Fruit fly (Drosophila melanogaster): ENCODE data around the gene CG15822.

- TF ChIP-seq psq (optimal IDR thresholded peaks at IDR 0.05) (no peak), CG8478 (optimal IDR thresholded peaks at IDR 0.05) (no peak), pan (optimal IDR thresholded peaks at IDR 0.05) (no peak)
Observed at dm6 chr3L:2107293-2107858, 56.3 kb downstream of the CG15822 start.

Measured in whole organism.